Worm (Caenorhabditis elegans): ENCODE measurements around the gene col-139.
A peak's percentile ranks its signal among the peaks of the same experiment; 100 is the strongest.

DNA sequence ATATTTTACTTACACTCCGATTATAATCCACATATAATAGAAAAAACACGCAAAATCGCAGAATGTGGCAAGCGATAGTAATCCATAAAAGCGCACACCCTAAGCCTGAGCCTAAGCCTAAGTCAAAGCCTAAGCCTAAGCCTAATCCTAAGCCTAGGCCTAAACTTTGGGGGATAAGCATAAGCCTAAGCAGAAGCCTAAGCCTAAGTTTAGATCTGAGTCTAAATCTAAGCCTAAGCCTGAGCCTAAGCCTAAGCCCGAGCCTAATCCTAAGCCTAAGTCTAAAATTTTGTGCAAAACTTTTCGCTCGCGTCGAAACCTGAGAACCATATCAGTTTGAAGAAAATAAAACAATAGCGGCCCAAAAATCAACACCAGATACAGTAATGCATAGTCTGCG lies 30.4 kb upstream of the col-139 start:
- peak; percentile 73 for TF ChIP-seq ceh-36 (tag; optimal IDR thresholded peaks at IDR 0.05)
- no peak for TF ChIP-seq tra-4 (tag; optimal IDR thresholded peaks at IDR 0.05)
- TF ChIP-seq tbx-37 (GFP tag; conservative IDR thresholded peaks at IDR 0.05), result no peak
- TF ChIP-seq tbx-11 (GFP tag; IDR thresholded peaks at IDR 0.05), result no peak
- no peak for TF ChIP-seq ama-1 (optimal IDR thresholded peaks at IDR 0.05)
- TF ChIP-seq hnd-1 (tag; optimal IDR thresholded peaks at IDR 0.05), result no peak
- no peak for TF ChIP-seq ceh-13 (GFP tag; optimal IDR thresholded peaks at IDR 0.05)
- TF ChIP-seq scrt-1 (GFP tag; IDR thresholded peaks at IDR 0.05), result no peak
- TF ChIP-seq aly-1 (tag; optimal IDR thresholded peaks at IDR 0.05), result no peak
- no peak for TF ChIP-seq F13C5.2 (tag; optimal IDR thresholded peaks at IDR 0.05)
- TF ChIP-seq flt-1 (GFP tag; IDR thresholded peaks at IDR 0.05), result no peak
- TF ChIP-seq hmg-4 (GFP tag; optimal IDR thresholded peaks at IDR 0.05), result no peak
- TF ChIP-seq B0310.2 (tag; optimal IDR thresholded peaks at IDR 0.05), result no peak

Measured in whole organism, early embryonic.